Worm (Caenorhabditis elegans): ENCODE measurements around the gene Y75B12B.13.

DNA sequence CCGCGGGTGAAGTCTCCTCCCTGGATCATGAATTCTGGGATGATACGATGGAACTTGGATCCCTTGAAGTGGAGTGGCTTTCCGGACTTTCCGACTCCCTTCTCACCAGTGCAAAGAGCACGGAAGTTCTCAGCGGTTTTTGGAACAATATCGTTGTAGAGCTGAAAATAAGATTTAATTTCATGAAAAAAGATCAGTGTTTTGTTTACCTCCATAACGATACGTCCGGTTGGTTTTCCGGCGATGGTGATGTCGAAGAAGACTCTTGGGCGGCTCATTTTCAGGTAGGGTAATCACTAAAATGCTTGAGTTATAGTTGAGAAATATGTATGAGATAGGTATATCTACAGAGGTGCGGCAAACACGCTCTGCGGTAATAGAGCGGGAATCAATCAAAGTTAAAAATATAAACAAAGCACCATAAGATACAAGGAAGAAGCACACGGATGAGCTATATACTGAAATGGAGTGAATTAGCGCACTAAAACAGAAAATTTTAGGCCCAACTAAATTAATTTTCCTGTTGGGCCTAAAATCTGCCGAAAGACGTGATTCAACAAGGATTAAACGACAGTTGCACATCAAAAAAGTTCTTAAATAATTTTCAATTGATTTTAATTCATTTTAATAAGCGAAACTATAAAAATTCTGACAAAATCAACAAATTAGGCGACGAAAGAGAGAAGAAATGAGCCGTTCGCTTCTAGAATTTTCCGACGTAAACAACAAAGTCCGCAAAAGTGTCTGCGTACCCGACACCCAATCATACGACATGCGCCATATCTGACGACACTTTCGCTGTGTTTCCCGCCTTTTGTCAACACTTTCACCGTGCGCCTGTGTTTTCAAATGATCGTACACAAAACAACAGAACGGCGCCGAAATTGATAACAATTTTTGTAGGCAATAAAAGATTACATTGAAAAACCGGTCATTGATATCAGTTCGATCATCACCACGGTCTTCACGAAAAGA lies 6.4 kb downstream of the Y75B12B.13 start, which contains the start of the genes cyn-7 and bath-36:
- TF ChIP-seq tbx-2 (tag; optimal IDR thresholded peaks at IDR 0.05) (peak; percentile 39), ceh-30 (tag; optimal IDR thresholded peaks at IDR 0.05) (no peak)
